Fruit fly (Drosophila melanogaster): ENCODE data around the gene Adgf-C.

The Adgf-C gene

dm6 chr3R:13728897-13729296 is 22.3 kb downstream of the Adgf-C start:
- TF ChIP-seq ttk (optimal IDR thresholded peaks at IDR 0.05), result no peak
- no peak for TF ChIP-seq insv (optimal IDR thresholded peaks at IDR 0.05)
- no peak for TF ChIP-seq Myc (optimal IDR thresholded peaks at IDR 0.05)
- TF ChIP-seq h (optimal IDR thresholded peaks at IDR 0.05), result no peak
- no peak for TF ChIP-seq Sin3A (optimal IDR thresholded peaks at IDR 0.05)
- no peak for TF ChIP-seq psq (optimal IDR thresholded peaks at IDR 0.05)

dm6 chr3R:13730005-13730404 is 23.4 kb downstream of the Adgf-C start:
- TF ChIP-seq Sin3A (optimal IDR thresholded peaks at IDR 0.05) (no peak), h (optimal IDR thresholded peaks at IDR 0.05) (no peak), Myc (optimal IDR thresholded peaks at IDR 0.05) (no peak), psq (optimal IDR thresholded peaks at IDR 0.05) (no peak), insv (optimal IDR thresholded peaks at IDR 0.05) (no peak), ttk (optimal IDR thresholded peaks at IDR 0.05) (no peak)

- TF ChIP-seq psq (optimal IDR thresholded peaks at IDR 0.05), result no peak
- TF ChIP-seq insv (optimal IDR thresholded peaks at IDR 0.05), result no peak
- no peak for TF ChIP-seq ttk (optimal IDR thresholded peaks at IDR 0.05)
- TF ChIP-seq Sin3A (optimal IDR thresholded peaks at IDR 0.05), result no peak
- no peak for TF ChIP-seq Myc (optimal IDR thresholded peaks at IDR 0.05)
- TF ChIP-seq h (optimal IDR thresholded peaks at IDR 0.05), result no peak
Observed at dm6 chr3R:13735304-13735898, 28.8 kb downstream of the Adgf-C start.

dm6 chr3R:13746066-13746673 is 39.6 kb downstream of the Adgf-C start:
- no peak for TF ChIP-seq Sin3A (optimal IDR thresholded peaks at IDR 0.05)
